Worm (Caenorhabditis elegans): ENCODE results near the gene cct-3.

cct-3 gene

DNA sequence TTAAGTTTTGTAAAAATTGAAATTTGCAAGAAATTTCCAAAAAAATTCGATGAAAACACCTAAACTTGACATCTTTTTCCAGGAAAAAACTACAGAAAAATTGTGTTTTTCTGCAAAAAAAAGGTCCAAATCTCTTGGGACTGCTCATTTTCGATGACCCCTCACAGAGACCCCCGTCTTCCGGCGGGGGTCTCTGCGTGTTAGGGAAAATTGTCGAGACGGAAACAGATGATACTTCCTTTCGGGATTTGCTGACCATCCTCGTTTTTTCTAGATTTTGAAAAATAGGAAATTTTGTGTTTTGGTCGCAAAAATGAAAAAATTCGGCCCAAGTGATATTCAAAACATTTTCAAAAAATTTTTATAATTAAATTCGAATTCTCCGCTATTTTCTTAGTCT, 42.0 kb upstream of the cct-3 start:
- no peak for TF ChIP-seq zip-8 (tag; optimal IDR thresholded peaks at IDR 0.05)
- no peak for TF ChIP-seq ces-1 (GFP tag; optimal IDR thresholded peaks at IDR 0.05)
- no peak for TF ChIP-seq unc-39 (tag; optimal IDR thresholded peaks at IDR 0.05)
- TF ChIP-seq mls-2 (tag; optimal IDR thresholded peaks at IDR 0.05): no peak
- no peak for TF ChIP-seq ceh-39 (tag; optimal IDR thresholded peaks at IDR 0.05)
- no peak for TF ChIP-seq elt-3 (tag; optimal IDR thresholded peaks at IDR 0.05)
- no peak for TF ChIP-seq flh-1 (GFP tag; optimal IDR thresholded peaks at IDR 0.05)
- no peak for TF ChIP-seq M03D4.4 (tag; optimal IDR thresholded peaks at IDR 0.05)
- TF ChIP-seq ceh-83 (GFP tag; optimal IDR thresholded peaks at IDR 0.05): no peak
- no peak for TF ChIP-seq ztf-11 (tag; optimal IDR thresholded peaks at IDR 0.05)
- TF ChIP-seq unc-62 (GFP tag; optimal IDR thresholded peaks at IDR 0.05): no peak
- TF ChIP-seq lsy-2 (tag; optimal IDR thresholded peaks at IDR 0.05): no peak
- no peak for TF ChIP-seq nhr-2 (tag; optimal IDR thresholded peaks at IDR 0.05)
- TF ChIP-seq drap-1 (GFP tag; optimal IDR thresholded peaks at IDR 0.05): no peak

DNA sequence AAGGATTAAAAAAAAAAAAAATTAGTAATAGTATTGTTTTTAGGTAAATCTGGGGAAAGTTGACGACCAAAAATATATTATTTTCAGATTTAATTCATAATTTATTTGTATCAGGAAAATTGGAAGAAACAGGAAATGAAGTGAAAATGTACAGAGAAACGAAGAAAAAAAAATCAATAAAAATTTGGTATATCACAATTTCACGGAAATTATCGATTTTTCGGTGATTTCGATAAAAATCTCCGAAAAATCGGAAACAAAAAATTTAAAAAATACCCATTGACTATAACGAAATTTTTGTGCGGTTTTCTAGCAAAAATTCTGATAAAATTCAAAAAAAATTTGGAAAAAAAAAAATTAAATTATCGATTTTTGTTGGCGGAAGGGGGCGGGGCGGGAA, 41.1 kb upstream of the cct-3 start:
- TF ChIP-seq unc-62 (GFP tag; optimal IDR thresholded peaks at IDR 0.05): no peak
- no peak for TF ChIP-seq M03D4.4 (tag; optimal IDR thresholded peaks at IDR 0.05)
- TF ChIP-seq ham-2 (GFP tag; optimal IDR thresholded peaks at IDR 0.05): no peak
- no peak for TF ChIP-seq mep-1 (tag; optimal IDR thresholded peaks at IDR 0.05)
- TF ChIP-seq drap-1 (GFP tag; optimal IDR thresholded peaks at IDR 0.05): no peak
- TF ChIP-seq bed-3 (GFP tag; optimal IDR thresholded peaks at IDR 0.05): no peak
- TF ChIP-seq ceh-43 (GFP tag; optimal IDR thresholded peaks at IDR 0.05): no peak
- no peak for TF ChIP-seq lin-13 (tag; optimal IDR thresholded peaks at IDR 0.05)
- no peak for TF ChIP-seq ceh-83 (GFP tag; optimal IDR thresholded peaks at IDR 0.05)
- no peak for TF ChIP-seq mls-2 (tag; optimal IDR thresholded peaks at IDR 0.05)

DNA sequence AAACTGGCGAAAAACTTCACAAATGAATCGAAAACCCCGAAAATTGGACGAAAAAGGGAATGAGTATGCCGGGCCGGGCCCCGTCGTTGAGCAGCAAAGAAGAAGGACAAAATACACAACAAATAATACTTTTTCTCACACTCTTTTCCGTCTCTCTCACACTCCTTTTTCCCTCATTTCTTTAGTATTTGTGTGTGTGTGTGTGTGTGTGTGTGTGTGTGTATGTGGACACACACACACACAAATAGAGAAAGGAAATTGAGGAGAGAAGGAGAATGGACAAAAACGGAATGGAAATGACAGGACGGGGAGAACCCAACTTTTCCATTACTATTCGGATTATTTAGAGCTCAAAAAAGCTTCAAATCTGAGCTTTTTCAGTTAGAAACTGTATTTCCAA, 37.8 kb upstream of the cct-3 start:
- no peak for TF ChIP-seq zip-8 (tag; optimal IDR thresholded peaks at IDR 0.05)
- no peak for TF ChIP-seq ceh-39 (tag; optimal IDR thresholded peaks at IDR 0.05)
- TF ChIP-seq drap-1 (GFP tag; optimal IDR thresholded peaks at IDR 0.05): no peak
- no peak for TF ChIP-seq mab-5 (tag; optimal IDR thresholded peaks at IDR 0.05)
- no peak for TF ChIP-seq M03D4.4 (tag; optimal IDR thresholded peaks at IDR 0.05)
- TF ChIP-seq lin-32 (GFP tag; optimal IDR thresholded peaks at IDR 0.05): no peak
- TF ChIP-seq sptf-1 (tag; optimal IDR thresholded peaks at IDR 0.05): peak; percentile 10
- TF ChIP-seq ceh-43 (GFP tag; optimal IDR thresholded peaks at IDR 0.05): no peak
- no peak for TF ChIP-seq sem-2 (GFP tag; optimal IDR thresholded peaks at IDR 0.05)
- TF ChIP-seq hlh-1 (tag; optimal IDR thresholded peaks at IDR 0.05): no peak
- no peak for TF ChIP-seq bed-3 (GFP tag; optimal IDR thresholded peaks at IDR 0.05)
- TF ChIP-seq blmp-1 (tag; optimal IDR thresholded peaks at IDR 0.05): no peak
- no peak for TF ChIP-seq snpc-4 (tag; optimal IDR thresholded peaks at IDR 0.05)
- TF ChIP-seq nhr-237 (tag; optimal IDR thresholded peaks at IDR 0.05): peak; percentile 42
- TF ChIP-seq lin-13 (tag; optimal IDR thresholded peaks at IDR 0.05): no peak
- no peak for TF ChIP-seq ham-2 (GFP tag; optimal IDR thresholded peaks at IDR 0.05)
- no peak for TF ChIP-seq elt-3 (tag; optimal IDR thresholded peaks at IDR 0.05)
- peak; percentile 84 for TF ChIP-seq pha-4 (tag; optimal IDR thresholded peaks at IDR 0.05)
- TF ChIP-seq ztf-11 (tag; optimal IDR thresholded peaks at IDR 0.05): no peak
- no peak for TF ChIP-seq tbx-8 (GFP tag; optimal IDR thresholded peaks at IDR 0.05)
- TF ChIP-seq mls-2 (tag; optimal IDR thresholded peaks at IDR 0.05): no peak
- TF ChIP-seq elt-1 (tag; optimal IDR thresholded peaks at IDR 0.05; ENCODE audit: borderline replicate concordance, insufficient read depth): no peak
- TF ChIP-seq nhr-2 (tag; optimal IDR thresholded peaks at IDR 0.05): no peak
- no peak for TF ChIP-seq flh-1 (GFP tag; optimal IDR thresholded peaks at IDR 0.05)
- no peak for TF ChIP-seq unc-39 (tag; optimal IDR thresholded peaks at IDR 0.05)
- TF ChIP-seq cnd-1 (tag; optimal IDR thresholded peaks at IDR 0.05): no peak
- no peak for TF ChIP-seq ceh-83 (GFP tag; optimal IDR thresholded peaks at IDR 0.05)
- TF ChIP-seq ces-1 (GFP tag; optimal IDR thresholded peaks at IDR 0.05): peak; percentile 64
- peak; percentile 27 for TF ChIP-seq mep-1 (tag; optimal IDR thresholded peaks at IDR 0.05)
- no peak for TF ChIP-seq nhr-76 (tag; optimal IDR thresholded peaks at IDR 0.05)

DNA sequence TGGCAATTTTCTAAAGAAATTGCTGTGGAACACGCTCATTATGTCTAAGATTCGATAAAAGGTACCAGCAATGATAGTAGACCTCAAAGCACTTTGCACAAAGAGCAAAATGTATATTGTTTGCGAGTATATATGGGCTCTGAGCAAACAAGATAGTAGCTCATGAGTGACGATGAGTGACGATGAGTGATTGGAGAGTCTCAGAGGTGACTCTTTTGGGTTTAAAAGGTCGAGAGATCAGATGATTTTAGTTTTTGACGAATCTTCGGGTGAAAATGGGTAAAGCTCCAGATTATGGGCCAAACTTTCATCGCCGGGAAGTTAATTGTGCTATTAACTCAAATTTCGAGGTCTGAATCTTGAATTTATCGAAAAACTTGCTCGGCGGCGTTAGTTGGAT, 36.6 kb upstream of the cct-3 start:
- TF ChIP-seq ceh-39 (tag; optimal IDR thresholded peaks at IDR 0.05) (no peak), snpc-4 (tag; optimal IDR thresholded peaks at IDR 0.05) (no peak), ceh-43 (GFP tag; optimal IDR thresholded peaks at IDR 0.05) (no peak), elt-1 (tag; optimal IDR thresholded peaks at IDR 0.05; ENCODE audit: borderline replicate concordance, insufficient read depth) (no peak), ces-1 (GFP tag; optimal IDR thresholded peaks at IDR 0.05) (no peak), ztf-11 (tag; optimal IDR thresholded peaks at IDR 0.05) (no peak), mls-2 (tag; optimal IDR thresholded peaks at IDR 0.05) (no peak), hlh-1 (tag; optimal IDR thresholded peaks at IDR 0.05) (no peak), ham-2 (GFP tag; optimal IDR thresholded peaks at IDR 0.05) (no peak), unc-120 (tag; optimal IDR thresholded peaks at IDR 0.05; ENCODE audit: poor library complexity, severe bottlenecking) (no peak), drap-1 (GFP tag; optimal IDR thresholded peaks at IDR 0.05) (no peak), nhr-237 (tag; optimal IDR thresholded peaks at IDR 0.05) (no peak), blmp-1 (tag; optimal IDR thresholded peaks at IDR 0.05) (no peak), unc-39 (tag; optimal IDR thresholded peaks at IDR 0.05) (no peak), cnd-1 (tag; optimal IDR thresholded peaks at IDR 0.05) (no peak), ceh-83 (GFP tag; optimal IDR thresholded peaks at IDR 0.05) (no peak), unc-62 (GFP tag; optimal IDR thresholded peaks at IDR 0.05) (no peak)

Data from whole organism, mixed stage, embryonic.